Fruit fly (Drosophila melanogaster): ENCODE results near the gene Asciz.

Asciz gene

DNA sequence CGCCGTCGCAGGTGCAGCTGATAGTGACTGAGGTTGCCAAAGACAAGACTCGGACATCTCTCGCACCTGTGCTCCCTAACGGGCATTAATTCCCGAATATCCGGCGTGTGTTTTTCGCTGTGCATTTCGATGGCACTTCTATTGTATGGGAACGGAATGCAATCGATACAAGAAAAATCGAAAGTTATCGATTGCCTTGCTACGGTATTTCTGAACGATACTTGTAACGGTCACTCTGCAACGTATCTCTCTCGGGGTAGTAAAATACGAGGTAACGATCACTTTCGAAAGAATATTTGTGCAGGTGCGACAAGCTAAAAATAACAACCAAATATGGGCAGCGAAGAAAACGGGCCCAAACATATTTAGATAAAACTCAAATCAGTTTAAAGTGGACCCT is 1.1 kb downstream of the Asciz start, which contains the start of gene CG32280 (continued):
- peak; percentile 95 for TF ChIP-seq Bgb (GFP tag; IDR thresholded peaks at IDR 0.05; ENCODE audit: partially characterized antibody)
- no peak for TF ChIP-seq cg (GFP tag; optimal IDR thresholded peaks at IDR 0.05)
- peak; percentile 86 for TF ChIP-seq HLH4C (GFP tag; IDR thresholded peaks at IDR 0.05; ENCODE audit: partially characterized antibody)

- no peak for TF ChIP-seq Fer2 (tag; optimal IDR thresholded peaks at IDR 0.05)
- no peak for TF ChIP-seq CG33213 (GFP tag; optimal IDR thresholded peaks at IDR 0.05)
- no peak for TF ChIP-seq Tbp (GFP tag; optimal IDR thresholded peaks at IDR 0.05)
- TF ChIP-seq Dip2 (GFP tag; IDR thresholded peaks at IDR 0.05): no peak
- no peak for TF ChIP-seq pb (GFP tag; optimal IDR thresholded peaks at IDR 0.05)
- no peak for TF ChIP-seq dmrt99B (tag; optimal IDR thresholded peaks at IDR 0.05)
- no peak for TF ChIP-seq CG5245 (GFP tag; optimal IDR thresholded peaks at IDR 0.05)
- no peak for TF ChIP-seq CG8089 (GFP tag; optimal IDR thresholded peaks at IDR 0.05)
- no peak for TF ChIP-seq org-1 (GFP tag; optimal IDR thresholded peaks at IDR 0.05)
- TF ChIP-seq fd102C (GFP tag; optimal IDR thresholded peaks at IDR 0.05): no peak
- no peak for TF ChIP-seq Meics (GFP tag; optimal IDR thresholded peaks at IDR 0.05)
- TF ChIP-seq CG13624 (GFP tag; optimal IDR thresholded peaks at IDR 0.05): no peak
- no peak for TF ChIP-seq crc (GFP tag; optimal IDR thresholded peaks at IDR 0.05)
- no peak for TF ChIP-seq CG4328 (GFP tag; optimal IDR thresholded peaks at IDR 0.05)
- TF ChIP-seq CG15514 (GFP tag; optimal IDR thresholded peaks at IDR 0.05): no peak
- TF ChIP-seq repo (GFP tag; optimal IDR thresholded peaks at IDR 0.05): no peak
These were observed 3.5 kb downstream of the Asciz start for dm6 chr3L:3162584-3162983.

- TF ChIP-seq Hmr (GFP tag; optimal IDR thresholded peaks at IDR 0.05) (no peak), MESR4 (GFP tag; optimal IDR thresholded peaks at IDR 0.05) (peak; percentile 48), amos (GFP tag; IDR thresholded peaks at IDR 0.05; ENCODE audit: partially characterized antibody) (peak; percentile 48), hbn (GFP tag; IDR thresholded peaks at IDR 0.05; ENCODE audit: partially characterized antibody) (peak; percentile 55), h (optimal IDR thresholded peaks at IDR 0.05) (no peak), CG2129 (GFP tag; IDR thresholded peaks at IDR 0.05; ENCODE audit: partially characterized antibody) (peak; percentile 47), unc-4 (GFP tag; IDR thresholded peaks at IDR 0.05; ENCODE audit: partially characterized antibody) (peak; percentile 45), sna (GFP tag; IDR thresholded peaks at IDR 0.05; ENCODE audit: partially characterized antibody) (0 out of 2 replicates have a peak, but pooled peaks have one; percentile 29), Stat92E (GFP tag; optimal IDR thresholded peaks at IDR 0.05) (peak in 1 of 3 experiments; percentile 8), CG13287 (GFP tag; IDR thresholded peaks at IDR 0.05; ENCODE audit: partially characterized antibody) (peak; percentile 49), MBD-R2 (GFP tag; IDR thresholded peaks at IDR 0.05) (peak; percentile 51), bbx (GFP tag; IDR thresholded peaks at IDR 0.05; ENCODE audit: partially characterized antibody) (peak; percentile 45; the same call in 1 of the 2 replicates), Med (GFP tag) (peak; percentile 44), crol (GFP tag; IDR thresholded peaks at IDR 0.05) (no peak), CG2116 (GFP tag; optimal IDR thresholded peaks at IDR 0.05) (no peak), ara (GFP tag; IDR thresholded peaks at IDR 0.05) (no peak), BEAF-32 (GFP tag; optimal IDR thresholded peaks at IDR 0.05) (peak; percentile 63), trem (tag; optimal IDR thresholded peaks at IDR 0.05) (peak; percentile 11), stwl (tag; optimal IDR thresholded peaks at IDR 0.05) (peak; percentile 33), Doc3 (GFP tag; IDR thresholded peaks at IDR 0.05; ENCODE audit: partially characterized antibody) (0 out of 3 replicates have a peak, but pooled peaks have one; percentile 38), YL-1 (GFP tag; optimal IDR thresholded peaks at IDR 0.05) (peak; percentile 34), stc (GFP tag; IDR thresholded peaks at IDR 0.05) (no peak), Scr (GFP tag; IDR thresholded peaks at IDR 0.05; ENCODE audit: partially characterized antibody) (peak; percentile 63), Dref (GFP tag; IDR thresholded peaks at IDR 0.05) (peak; percentile 56), Mad (GFP tag; optimal IDR thresholded peaks at IDR 0.05) (no peak), Awh (GFP tag; IDR thresholded peaks at IDR 0.05) (no peak), pzg (GFP tag; optimal IDR thresholded peaks at IDR 0.05) (peak; percentile 27), ems (GFP tag; optimal IDR thresholded peaks at IDR 0.05) (no peak), CG1603 (tag; optimal IDR thresholded peaks at IDR 0.05) (peak; percentile 21)
These were observed 4.1 kb downstream of the Asciz start, which contains the start of gene rasp for dm6 chr3L:3161968-3162367. Gene rasp, plus strand, starts transcription at chr3L:3162180.
